Fruit fly (Drosophila melanogaster): ENCODE data around the gene CG13481.

DNA sequence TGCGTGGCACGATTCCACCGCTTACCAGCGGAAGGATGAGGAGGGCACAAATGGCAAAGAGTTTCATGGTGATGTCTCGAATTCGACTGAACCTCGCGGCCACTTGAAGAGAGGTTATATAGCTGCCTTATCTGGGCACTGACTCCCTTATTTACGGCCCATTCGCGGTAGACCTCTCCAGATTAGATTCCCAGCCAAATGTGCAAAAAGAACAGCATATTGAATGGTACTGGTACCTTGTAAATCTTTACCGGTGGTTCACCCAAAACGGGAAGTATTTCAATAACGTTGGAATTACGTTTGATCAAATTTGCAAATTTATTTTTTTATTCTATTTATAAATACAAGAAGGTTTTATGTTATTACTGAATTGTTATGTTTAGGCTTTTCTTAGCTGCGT lies 33.1 kb upstream of the CG13481 start, which contains the start of gene CG3868:
- TF ChIP-seq CG1620 (GFP tag; optimal IDR thresholded peaks at IDR 0.05) (no peak), pad (GFP tag; optimal IDR thresholded peaks at IDR 0.05) (no peak), CG33017 (tag; optimal IDR thresholded peaks at IDR 0.05) (no peak), CG7045 (GFP tag; optimal IDR thresholded peaks at IDR 0.05) (no peak), toe (GFP tag; optimal IDR thresholded peaks at IDR 0.05) (no peak)

All from whole organism, adult.